Fruit fly (Drosophila melanogaster) whole organism, embryonic: ENCODE measurements around the gene Doc2.

Experiments
- Adf1 ChIP-seq: fragments of 200-800 bp; sonication (Bioruptor generic); IDR thresholded peaks from 2 replicates; pipeline ENCODE4 v1.3.6; 2022; ENCODE audit warnings: missing biosample characterization, missing genetic modification characterization
- BEAF-32 ChIP-seq: fragments of 200-800 bp; sonication (Bioruptor generic); optimal IDR thresholded peaks from 3 replicates; lab custom pipeline; 2017; ENCODE audit warnings: missing biosample characterization, missing genetic modification characterization, mild to moderate bottlenecking, moderate library complexity, missing genetic modification reagents
- CG10267 ChIP-seq: fragments of 200-800 bp; sonication (Bioruptor generic); optimal IDR thresholded peaks from 2 replicates; lab custom pipeline; 2018; ENCODE audit warnings: missing biosample characterization, mild to moderate bottlenecking, missing genetic modification characterization, moderate library complexity
- CG10654 ChIP-seq: fragments of 200-800 bp; sonication (Bioruptor generic); optimal IDR thresholded peaks from 2 replicates; lab custom pipeline; 2016; ENCODE audit warnings: missing biosample characterization, missing genetic modification characterization
- CG11398 ChIP-seq: fragments of 200-800 bp; sonication (Bioruptor generic); optimal IDR thresholded peaks from 2 replicates; lab custom pipeline; 2016; ENCODE audit warnings: missing biosample characterization, missing genetic modification characterization
- CG11504 ChIP-seq: fragments of 200-800 bp; sonication (Bioruptor generic); optimal IDR thresholded peaks from 3 replicates; lab custom pipeline; 2019; ENCODE audit warnings: missing biosample characterization, mild to moderate bottlenecking, missing genetic modification characterization, moderate library complexity
- CG16815 ChIP-seq: fragments of 200-800 bp; sonication (Bioruptor generic); optimal IDR thresholded peaks from 3 replicates; lab custom pipeline; 2017; ENCODE audit warnings: missing biosample characterization, mild to moderate bottlenecking, missing genetic modification characterization
- CG17802 ChIP-seq: fragments of 200-800 bp; sonication (Bioruptor generic); optimal IDR thresholded peaks from 2 replicates; lab custom pipeline; 2018; ENCODE audit warnings: missing biosample characterization, mild to moderate bottlenecking, missing genetic modification characterization, moderate library complexity
- CG18764 ChIP-seq: fragments of 200-800 bp; sonication (Bioruptor generic); optimal IDR thresholded peaks from 3 replicates; lab custom pipeline; 2016; ENCODE audit warnings: missing biosample characterization, missing genetic modification characterization
- CG30403 ChIP-seq: fragments of 200-800 bp; sonication (Bioruptor generic); optimal IDR thresholded peaks from 3 replicates; lab custom pipeline; 2016; ENCODE audit warnings: missing biosample characterization, missing genetic modification characterization
- CG32532 ChIP-seq: fragments of 200-800 bp; sonication (Bioruptor generic); IDR thresholded peaks from 2 replicates; pipeline ENCODE4 v1.3.6; 2022; ENCODE audit warnings: missing biosample characterization, missing genetic modification characterization
- CG4328 ChIP-seq: fragments of 200-800 bp; sonication (Bioruptor generic); optimal IDR thresholded peaks from 3 replicates; lab custom pipeline; 2017; ENCODE audit warnings: missing biosample characterization, missing genetic modification reagents, missing genetic modification characterization
- CG6654 ChIP-seq: fragments of 200-800 bp; sonication (Bioruptor generic); optimal IDR thresholded peaks from 2 replicates; lab custom pipeline; 2017; ENCODE audit warnings: missing biosample characterization, mild to moderate bottlenecking, missing genetic modification characterization
- CG6683 ChIP-seq: fragments of 200-800 bp; sonication (Bioruptor generic); optimal IDR thresholded peaks from 2 replicates; lab custom pipeline; 2017; ENCODE audit warnings: missing biosample characterization, mild to moderate bottlenecking, missing genetic modification characterization, missing genetic modification reagents
- CG6689 ChIP-seq: fragments of 200-800 bp; sonication (Bioruptor generic); IDR thresholded peaks from 2 replicates; pipeline ENCODE4 v1.3.6; 2022; ENCODE audit warnings: missing biosample characterization, missing genetic modification characterization
- CG7271 ChIP-seq: fragments of 200-800 bp; sonication (Bioruptor generic); optimal IDR thresholded peaks from 2 replicates; lab custom pipeline; 2018; ENCODE audit warnings: missing biosample characterization, mild to moderate bottlenecking, missing genetic modification characterization, moderate library complexity
- CG7372 ChIP-seq: fragments of 200-800 bp; sonication (Bioruptor generic); IDR thresholded peaks from 2 replicates; pipeline ENCODE4 v1.3.6; 2022; ENCODE audit warnings: missing biosample characterization, missing genetic modification characterization
- CG7745 ChIP-seq: fragments of 200-800 bp; sonication (Bioruptor generic); optimal IDR thresholded peaks from 2 replicates; lab custom pipeline; 2018; ENCODE audit warnings: missing biosample characterization, mild to moderate bottlenecking, missing genetic modification characterization, moderate library complexity
- CG8089 ChIP-seq: fragments of 200-800 bp; sonication (Bioruptor generic); optimal IDR thresholded peaks from 3 replicates; lab custom pipeline; 2016; ENCODE audit warnings: missing biosample characterization, missing genetic modification characterization
- CG8290 ChIP-seq, 3 experiments: fragments of 200-800 bp; sonication (Bioruptor generic); optimal IDR thresholded peaks; 2 replicates each; lab custom pipeline; 2016 to 2019; ENCODE audit warnings: missing biosample characterization in 3 of 3, missing genetic modification characterization in 3 of 3, mild to moderate bottlenecking in 2 of 3, moderate library complexity in 1 of 3
- CG9876 ChIP-seq: fragments of 200-800 bp; sonication (Bioruptor generic); optimal IDR thresholded peaks from 2 replicates; lab custom pipeline; 2016; ENCODE audit warnings: missing biosample characterization, missing genetic modification characterization
- D ChIP-seq, 2 experiments: fragments of 200-800 bp in 1 of 2; fragments of >200 bp in 1 of 2; sonication (Bioruptor generic) in 1 of 2; optimal IDR thresholded peaks; 2 replicates in 1 of 2; 3 replicates in 1 of 2; lab custom pipeline; 2017; ENCODE audit warnings: mild to moderate bottlenecking in 1 of 2, missing biosample characterization in 1 of 2, missing genetic modification characterization in 1 of 2, missing genetic modification reagents in 1 of 2
- Dek ChIP-seq: fragments of 200-800 bp; sonication (Bioruptor generic); optimal IDR thresholded peaks from 3 replicates; lab custom pipeline; 2019; ENCODE audit warnings: missing biosample characterization, mild to moderate bottlenecking, missing genetic modification characterization, moderate library complexity
- Dfd ChIP-seq, 2 experiments: fragments of >200 bp; optimal IDR thresholded peaks; 2 replicates each; lab custom pipeline; 2017; ENCODE audit warnings: missing biosample characterization in 2 of 2, missing genetic modification characterization in 2 of 2
- Doc2 ChIP-seq: fragments of 200-800 bp; sonication (Bioruptor generic); IDR thresholded peaks from 2 replicates; pipeline ENCODE4 v1.3.6; 2022; ENCODE audit warnings: missing biosample characterization, missing genetic modification characterization
- Dref ChIP-seq: fragments of 200-800 bp; sonication (Bioruptor generic); IDR thresholded peaks from 2 replicates; pipeline ENCODE4 v1.3.6; 2022; ENCODE audit warnings: missing biosample characterization, missing genetic modification characterization
- H15 ChIP-seq: fragments of 200-800 bp; sonication (Bioruptor generic); IDR thresholded peaks from 3 replicates; pipeline ENCODE4 v1.3.6; 2022; ENCODE audit warnings: missing biosample characterization, missing genetic modification characterization
- HHEX ChIP-seq: fragments of 200-800 bp; sonication (Bioruptor generic); optimal IDR thresholded peaks from 3 replicates; lab custom pipeline; 2017; ENCODE audit warnings: missing biosample characterization, mild to moderate bottlenecking, missing genetic modification characterization, missing genetic modification reagents
- HLH54F ChIP-seq: fragments of 200-800 bp; sonication (Bioruptor generic); optimal IDR thresholded peaks from 3 replicates; lab custom pipeline; 2016; ENCODE audit warnings: missing biosample characterization, missing genetic modification characterization
- Jarid2 ChIP-seq: fragments of 200-800 bp; sonication (Bioruptor generic); optimal IDR thresholded peaks from 3 replicates; lab custom pipeline; 2017; ENCODE audit warnings: mild to moderate bottlenecking, missing biosample characterization, missing genetic modification reagents, missing genetic modification characterization
- Nf-YA ChIP-seq: fragments of 200-800 bp; sonication (Bioruptor generic); IDR thresholded peaks from 2 replicates; pipeline ENCODE4 v1.3.6; 2022; ENCODE audit warnings: missing biosample characterization, missing genetic modification characterization
- Ptx1 ChIP-seq: fragments of 200-800 bp; sonication (Bioruptor generic); IDR thresholded peaks from 2 replicates; pipeline ENCODE4 v1.3.6; 2022; ENCODE audit warnings: missing biosample characterization, missing genetic modification characterization
- Six4 ChIP-seq: fragments of 200-800 bp; sonication (Bioruptor generic); optimal IDR thresholded peaks from 2 replicates; lab custom pipeline; 2016; ENCODE audit warnings: missing biosample characterization, missing genetic modification characterization
- Ssrp ChIP-seq: fragments of 200-800 bp; sonication (Bioruptor generic); optimal IDR thresholded peaks from 2 replicates; lab custom pipeline; 2018; ENCODE audit warnings: missing biosample characterization, mild to moderate bottlenecking, missing genetic modification characterization, moderate library complexity
- Tbp ChIP-seq: fragments of >200 bp; optimal IDR thresholded peaks from 2 replicates; lab custom pipeline; 2018; ENCODE audit warnings: missing biosample characterization, missing genetic modification characterization
- YL-1 ChIP-seq: fragments of 200-800 bp; sonication (Bioruptor generic); optimal IDR thresholded peaks from 3 replicates; lab custom pipeline; 2017; ENCODE audit warnings: missing biosample characterization, mild to moderate bottlenecking, missing genetic modification characterization
- bigmax ChIP-seq: fragments of 200-800 bp; sonication (Bioruptor generic); optimal IDR thresholded peaks from 2 replicates; lab custom pipeline; 2018; ENCODE audit warnings: missing biosample characterization, mild to moderate bottlenecking, missing genetic modification characterization
- bsh ChIP-seq, 2 experiments: fragments of 200-800 bp; sonication (Bioruptor generic); optimal IDR thresholded peaks; 2 replicates each; lab custom pipeline; 2017 to 2018; ENCODE audit warnings: mild to moderate bottlenecking in 2 of 2, missing biosample characterization in 2 of 2, missing genetic modification characterization in 2 of 2, moderate library complexity in 1 of 2
- btn ChIP-seq: fragments of 200-800 bp; sonication (Bioruptor generic); optimal IDR thresholded peaks from 2 replicates; lab custom pipeline; 2016; ENCODE audit warnings: missing biosample characterization, missing genetic modification characterization
- ci ChIP-seq: fragments of 200-800 bp; sonication (Bioruptor generic); IDR thresholded peaks from 3 replicates; pipeline ENCODE4 v1.3.6; 2022; ENCODE audit warnings: missing biosample characterization, missing genetic modification characterization
- dmrt11E ChIP-seq: fragments of 200-800 bp; sonication (Bioruptor generic); optimal IDR thresholded peaks from 3 replicates; lab custom pipeline; 2018; ENCODE audit warnings: missing biosample characterization, mild to moderate bottlenecking, missing genetic modification characterization, moderate library complexity
- esg ChIP-seq: fragments of 200-800 bp; sonication (Bioruptor generic); conservative IDR thresholded peaks from 2 replicates; pipeline ENCODE4 v1.3.6; 2022; ENCODE audit warnings: missing biosample characterization, missing genetic modification characterization
- exex ChIP-seq: fragments of 200-800 bp; sonication (Bioruptor generic); optimal IDR thresholded peaks from 4 replicates; lab custom pipeline; 2018; ENCODE audit warnings: missing biosample characterization, mild to moderate bottlenecking, missing genetic modification characterization, moderate library complexity
- fd3F ChIP-seq: fragments of 200-800 bp; sonication (Bioruptor generic); optimal IDR thresholded peaks from 2 replicates; lab custom pipeline; 2018; ENCODE audit warnings: missing biosample characterization, mild to moderate bottlenecking, missing genetic modification characterization, moderate library complexity
- ftz-f1 ChIP-seq: fragments of 200-800 bp; sonication (Bioruptor generic); optimal IDR thresholded peaks from 2 replicates; lab custom pipeline; 2016; ENCODE audit warnings: missing biosample characterization, missing genetic modification characterization
- gem ChIP-seq: fragments of 200-800 bp; sonication (Bioruptor generic); optimal IDR thresholded peaks from 2 replicates; lab custom pipeline; 2019; ENCODE audit warnings: missing biosample characterization, mild to moderate bottlenecking, missing genetic modification characterization, moderate library complexity
- nerfin-2 ChIP-seq: fragments of 200-800 bp; sonication (Bioruptor generic); IDR thresholded peaks from 2 replicates; pipeline ENCODE4 v1.3.6; 2022; ENCODE audit warnings: missing biosample characterization, missing genetic modification characterization; ENCODE audit not compliant: partially characterized antibody
- run ChIP-seq: fragments of 200-800 bp; sonication (Bioruptor generic); optimal IDR thresholded peaks from 3 replicates; lab custom pipeline; 2018; ENCODE audit warnings: missing biosample characterization, mild to moderate bottlenecking, missing genetic modification characterization
- slbo ChIP-seq: fragments of 200-800 bp; sonication (Bioruptor generic); IDR thresholded peaks from 2 replicates; pipeline ENCODE4 v1.3.6; 2022; ENCODE audit warnings: missing biosample characterization, missing genetic modification characterization

Gene Doc2

dm6 chr3L:9033537-9033936 lies 14.5 kb upstream of the Doc2 start (continued):
- no peak for TF ChIP-seq CG6683 (GFP tag; lab: Kevin White, UChicago)
- TF ChIP-seq CG7372 (GFP tag; lab: Robert Waterston, UW), result no peak
- no peak for TF ChIP-seq run
- no peak for TF ChIP-seq Dfd (GFP tag; optimal IDR thresholded peaks at IDR 0.05; lab: Kevin White, UChicago)

dm6 chr3L:9032871-9033270 lies 13.8 kb upstream of the Doc2 start:
- no peak for TF ChIP-seq exex (tag; lab: Kevin White, UChicago)
- no peak for TF ChIP-seq Adf1
- TF ChIP-seq Jarid2, result no peak
- no peak for TF ChIP-seq Nf-YA (GFP tag; lab: Robert Waterston, UW)
- no peak for TF ChIP-seq bigmax (GFP tag; lab: Kevin White, UChicago)
- TF ChIP-seq Doc2 (GFP tag; lab: Robert Waterston, UW), result no peak
- no peak for TF ChIP-seq CG11398 (GFP tag; lab: Kevin White, UChicago)
- no peak for TF ChIP-seq CG10654
- TF ChIP-seq HHEX (GFP tag; lab: Kevin White, UChicago), result no peak
- no peak for TF ChIP-seq CG7271 (tag; lab: Kevin White, UChicago)
- TF ChIP-seq Dref (GFP tag; lab: Robert Waterston, UW), result no peak
- TF ChIP-seq Ssrp, result peak; percentile 33
- peak in 1 of 2 experiments; percentile 45 for TF ChIP-seq bsh (GFP tag; optimal IDR thresholded peaks at IDR 0.05; lab: Kevin White, UChicago)
- no peak for TF ChIP-seq YL-1 (GFP tag; lab: Kevin White, UChicago)
- no peak for TF ChIP-seq fd3F (GFP tag; lab: Kevin White, UChicago)
- TF ChIP-seq dmrt11E (tag; lab: Kevin White, UChicago), result peak; percentile 58
- no peak for TF ChIP-seq Six4 (GFP tag; lab: Kevin White, UChicago)
- no peak for TF ChIP-seq btn (GFP tag; lab: Kevin White, UChicago)
- peak; percentile 21 for TF ChIP-seq CG10267
- no peak for TF ChIP-seq Dek (tag; lab: Kevin White, UChicago)
- no peak for TF ChIP-seq CG17802
- TF ChIP-seq CG30403 (GFP tag; lab: Kevin White, UChicago), result no peak
- TF ChIP-seq CG9876 (GFP tag; lab: Kevin White, UChicago), result no peak
- no peak for TF ChIP-seq CG8089 (GFP tag; lab: Kevin White, UChicago)
- TF ChIP-seq slbo, result no peak
- no peak for TF ChIP-seq CG8290 (GFP tag; optimal IDR thresholded peaks at IDR 0.05; lab: Kevin White, UChicago)
- TF ChIP-seq CG8290 (tag; optimal IDR thresholded peaks at IDR 0.05; lab: Kevin White, UChicago), result no peak
- TF ChIP-seq D (optimal IDR thresholded peaks at IDR 0.05; lab: Kevin White, UChicago), result no peak
- TF ChIP-seq D (GFP tag; optimal IDR thresholded peaks at IDR 0.05; lab: Kevin White, UChicago), result peak; percentile 40
- TF ChIP-seq nerfin-2, result no peak
- no peak for TF ChIP-seq HLH54F
- TF ChIP-seq esg (GFP tag; lab: Robert Waterston, UW), result 0 out of 2 replicates have a peak, but pooled peaks have one; percentile 17
- TF ChIP-seq CG11504 (tag; lab: Kevin White, UChicago), result peak; percentile 60
- TF ChIP-seq Ptx1 (GFP tag; lab: Robert Waterston, UW), result peak; percentile 31; the same call in 1 of the 2 replicates
- no peak for TF ChIP-seq ci (GFP tag; lab: Robert Waterston, UW)
- TF ChIP-seq CG32532 (GFP tag; lab: Robert Waterston, UW), result no peak
- no peak for TF ChIP-seq CG16815 (GFP tag; lab: Kevin White, UChicago)
- no peak for TF ChIP-seq Tbp (GFP tag; lab: Kevin White, UChicago)
- TF ChIP-seq gem, result peak; percentile 45
- TF ChIP-seq CG7745, result no peak
- no peak for TF ChIP-seq CG18764
- no peak for TF ChIP-seq H15
- TF ChIP-seq CG6654 (GFP tag; lab: Kevin White, UChicago), result peak; percentile 0
- 0 out of 2 replicates have a peak, but pooled peaks have one; percentile 31 for TF ChIP-seq CG6689 (GFP tag; lab: Robert Waterston, UW)
- no peak for TF ChIP-seq ftz-f1 (GFP tag; lab: Kevin White, UChicago)
- TF ChIP-seq BEAF-32, result no peak
- TF ChIP-seq CG4328 (GFP tag; lab: Kevin White, UChicago), result no peak
